Fruit fly (Drosophila melanogaster): ENCODE results near the gene CG12679.

Gene CG12679

dm6 chrX:20394066-20394913 is 18.0 kb upstream of the CG12679 start, which contains the start of gene HERC2 (continued):
- peak; percentile 99 for TF ChIP-seq Dref (GFP tag; IDR thresholded peaks at IDR 0.05)
- TF ChIP-seq wdn (GFP tag; IDR thresholded peaks at IDR 0.05): no peak
- TF ChIP-seq CG7928 (GFP tag; optimal IDR thresholded peaks at IDR 0.05): no peak
- TF ChIP-seq sna (GFP tag; IDR thresholded peaks at IDR 0.05; ENCODE audit: partially characterized antibody): peak; percentile 74; the same call in 1 of the 2 replicates
- TF ChIP-seq sens-2 (GFP tag; IDR thresholded peaks at IDR 0.05): no peak
- TF ChIP-seq Scr (GFP tag; IDR thresholded peaks at IDR 0.05; ENCODE audit: partially characterized antibody): peak; percentile 84
- TF ChIP-seq CG1603 (tag; optimal IDR thresholded peaks at IDR 0.05): no peak
- peak; percentile 11 for TF ChIP-seq CG10654 (GFP tag; optimal IDR thresholded peaks at IDR 0.05)
- no peak for TF ChIP-seq CG16779 (GFP tag; IDR thresholded peaks at IDR 0.05)
- TF ChIP-seq CG8944 (GFP tag; optimal IDR thresholded peaks at IDR 0.05): peak; percentile 29
- TF ChIP-seq CG7556 (GFP tag; optimal IDR thresholded peaks at IDR 0.05): no peak
- TF ChIP-seq Dfd (GFP tag; optimal IDR thresholded peaks at IDR 0.05): no peak
- no peak for TF ChIP-seq repo (GFP tag; optimal IDR thresholded peaks at IDR 0.05)
- peak; percentile 81 for TF ChIP-seq NFAT (GFP tag; IDR thresholded peaks at IDR 0.05)
- peak; percentile 77 for TF ChIP-seq unc-4 (GFP tag; IDR thresholded peaks at IDR 0.05; ENCODE audit: partially characterized antibody)
- TF ChIP-seq sisA (GFP tag; IDR thresholded peaks at IDR 0.05): peak; percentile 54; the same call in 1 of the 2 replicates
- no peak for TF ChIP-seq CG10209 (GFP tag; optimal IDR thresholded peaks at IDR 0.05)
- peak; percentile 9 for TF ChIP-seq CG12744 (GFP tag; optimal IDR thresholded peaks at IDR 0.05)
- no peak for TF ChIP-seq dan (GFP tag; IDR thresholded peaks at IDR 0.05)
- peak; percentile 83 for TF ChIP-seq CG34224 (GFP tag; IDR thresholded peaks at IDR 0.05; ENCODE audit: partially characterized antibody)
- peak; percentile 83 for TF ChIP-seq BEAF-32 (GFP tag; optimal IDR thresholded peaks at IDR 0.05)
- no peak for TF ChIP-seq gcm2 (GFP tag; optimal IDR thresholded peaks at IDR 0.05)
- no peak for TF ChIP-seq Blimp-1 (GFP tag; optimal IDR thresholded peaks at IDR 0.05)
- TF ChIP-seq slou (GFP tag; optimal IDR thresholded peaks at IDR 0.05): no peak
- TF ChIP-seq tna (GFP tag; IDR thresholded peaks at IDR 0.05; ENCODE audit: partially characterized antibody): peak; percentile 90
- no peak for TF ChIP-seq gsb (GFP tag; IDR thresholded peaks at IDR 0.05)
- TF ChIP-seq CG6854 (GFP tag; optimal IDR thresholded peaks at IDR 0.05): no peak
- no peak for TF ChIP-seq CG17829 (tag; optimal IDR thresholded peaks at IDR 0.05)
- no peak for TF ChIP-seq Lpt (GFP tag; optimal IDR thresholded peaks at IDR 0.05)
- no peak for TF ChIP-seq Nf-YC (tag; optimal IDR thresholded peaks at IDR 0.05)
- no peak for TF ChIP-seq Trl (optimal IDR thresholded peaks at IDR 0.05)
- peak; percentile 23 for TF ChIP-seq Trl (GFP tag; optimal IDR thresholded peaks at IDR 0.05)
- TF ChIP-seq trem (tag; optimal IDR thresholded peaks at IDR 0.05): no peak
- TF ChIP-seq CG4424 (GFP tag; optimal IDR thresholded peaks at IDR 0.05): no peak
- no peak for TF ChIP-seq Camta (GFP tag; optimal IDR thresholded peaks at IDR 0.05)
- peak; percentile 93 for TF ChIP-seq Ets65A (GFP tag)
- TF ChIP-seq CG6175 (GFP tag; IDR thresholded peaks at IDR 0.05): no peak; the same call in 2 of the 3 replicates
- TF ChIP-seq CG14710 (tag; optimal IDR thresholded peaks at IDR 0.05): peak; percentile 44
- peak; percentile 51 for TF ChIP-seq Chrac-16 (GFP tag; optimal IDR thresholded peaks at IDR 0.05)
- peak; percentile 3 for TF ChIP-seq Bdp1 (GFP tag; optimal IDR thresholded peaks at IDR 0.05)
- TF ChIP-seq tll (GFP tag; optimal IDR thresholded peaks at IDR 0.05): no peak
- TF ChIP-seq otp (GFP tag; IDR thresholded peaks at IDR 0.05): no peak
- TF ChIP-seq CG6272 (GFP tag; IDR thresholded peaks at IDR 0.05): peak; percentile 67
- peak; percentile 85 for TF ChIP-seq knrl (GFP tag; IDR thresholded peaks at IDR 0.05; ENCODE audit: partially characterized antibody)
- TF ChIP-seq CTCF (GFP tag; optimal IDR thresholded peaks at IDR 0.05): no peak
- TF ChIP-seq CoRest (tag; optimal IDR thresholded peaks at IDR 0.05): peak; percentile 39
- peak; percentile 79 for TF ChIP-seq CG9932 (GFP tag; IDR thresholded peaks at IDR 0.05)
- no peak for TF ChIP-seq Eip74EF (GFP tag; optimal IDR thresholded peaks at IDR 0.05)
- TF ChIP-seq CG18764 (GFP tag; optimal IDR thresholded peaks at IDR 0.05): no peak
